Worm (Caenorhabditis elegans): Measurements from ENCODE around the gene emg-1.
A peak's percentile ranks its signal among the peaks of the same experiment; 100 is the strongest.

Gene emg-1

DNA sequence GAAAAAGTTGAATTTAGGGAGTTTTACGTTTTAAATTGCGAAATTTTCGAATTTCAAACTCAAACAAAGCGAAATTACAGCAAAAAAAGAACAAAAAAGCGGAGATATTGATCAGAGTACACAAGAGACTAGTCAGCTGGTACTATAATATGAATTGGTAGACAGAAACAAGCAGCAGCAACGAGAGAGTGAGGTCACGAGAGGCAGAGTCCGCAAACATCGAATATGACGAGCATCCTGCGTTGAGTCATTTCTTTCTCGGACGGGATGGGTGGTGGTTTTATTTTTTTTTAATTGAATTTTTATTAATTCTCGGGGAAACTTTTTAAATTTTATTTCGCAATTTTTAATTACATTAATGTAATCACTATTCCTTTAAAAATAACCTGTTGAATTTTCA is 49.6 kb upstream of the emg-1 start (continued):
- TF ChIP-seq F23B12.7 (tag; optimal IDR thresholded peaks at IDR 0.05; ENCODE audit: insufficient read depth) (peak; percentile 4), ztf-18 (tag; optimal IDR thresholded peaks at IDR 0.05) (peak; percentile 29), chd-7 (tag; optimal IDR thresholded peaks at IDR 0.05) (no peak), hmg-20 (GFP tag; IDR thresholded peaks at IDR 0.05) (no peak), mel-28 (tag; optimal IDR thresholded peaks at IDR 0.05; ENCODE audit: borderline replicate concordance) (no peak), pha-4 (tag; optimal IDR thresholded peaks at IDR 0.05) (peak; percentile 32), lsy-27 (tag; optimal IDR thresholded peaks at IDR 0.05; ENCODE audit: borderline replicate concordance, insufficient read depth) (no peak), ztf-3 (GFP tag; optimal IDR thresholded peaks at IDR 0.05) (no peak), unc-130 (GFP tag; optimal IDR thresholded peaks at IDR 0.05) (no peak), lag-1 (GFP tag; IDR thresholded peaks at IDR 0.05) (no peak), F33H1.4 (GFP tag; IDR thresholded peaks at IDR 0.05) (no peak), F57A8.1 (GFP tag; optimal IDR thresholded peaks at IDR 0.05) (no peak), Y95B8A.8 (GFP tag; IDR thresholded peaks at IDR 0.05) (no peak), nhr-90 (tag; optimal IDR thresholded peaks at IDR 0.05) (no peak), madf-3 (GFP tag; IDR thresholded peaks at IDR 0.05) (no peak), tbp1 (GFP tag; optimal IDR thresholded peaks at IDR 0.05) (peak; percentile 1), let-526 (GFP tag; IDR thresholded peaks at IDR 0.05) (no peak), tlf-1 (GFP tag; optimal IDR thresholded peaks at IDR 0.05) (no peak), F22D6.2 (tag; optimal IDR thresholded peaks at IDR 0.05) (no peak), nhr-179 (tag; optimal IDR thresholded peaks at IDR 0.05) (no peak), nhr-27 (tag; optimal IDR thresholded peaks at IDR 0.05) (no peak)

DNA sequence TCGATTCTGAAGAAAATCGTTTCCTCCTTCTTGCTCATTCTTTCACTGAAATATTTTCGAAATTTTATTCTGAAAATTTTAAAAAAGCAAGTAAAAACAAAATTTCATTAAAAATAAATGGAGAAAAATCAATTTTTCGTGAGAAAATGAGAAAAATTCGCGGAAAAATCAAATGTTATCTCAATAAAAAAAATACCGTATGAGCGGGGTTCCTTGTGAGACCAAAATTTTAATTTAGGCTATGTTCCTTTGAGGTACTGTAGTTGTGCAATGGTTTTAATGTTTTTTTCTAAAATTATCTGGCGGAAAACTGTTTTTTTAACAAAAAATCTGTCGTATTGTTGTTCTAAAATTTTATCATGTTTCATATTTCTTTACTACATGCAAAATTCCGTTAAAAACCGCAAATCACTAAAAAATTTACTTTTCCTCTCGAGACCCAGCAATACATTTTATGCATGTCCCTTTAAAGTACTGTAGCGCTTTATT is 49.1 kb upstream of the emg-1 start, which contains the start of gene epg-6:
TSS of gene epg-6 (minus strand) at position 51 of the 489 bp plus-strand sequence.
- TF ChIP-seq lin-26 (GFP tag; IDR thresholded peaks at IDR 0.05) = no peak
- no peak for TF ChIP-seq B0261.1 (tag; optimal IDR thresholded peaks at IDR 0.05)
- TF ChIP-seq snpc-4 (GFP tag; optimal IDR thresholded peaks at IDR 0.05) = no peak
- TF ChIP-seq snpc-4 (tag; optimal IDR thresholded peaks at IDR 0.05) = peak in 1 of 4 experiments; percentile 0
- TF ChIP-seq nhr-27 (tag; optimal IDR thresholded peaks at IDR 0.05) = no peak
- TF ChIP-seq F57A8.1 (GFP tag; optimal IDR thresholded peaks at IDR 0.05) = no peak
- TF ChIP-seq hsf-1 (GFP tag; IDR thresholded peaks at IDR 0.05) = 0 out of 2 replicates have a peak, but pooled peaks have one; percentile 28
- TF ChIP-seq ekl-4 (GFP tag; IDR thresholded peaks at IDR 0.05) = no peak
- TF ChIP-seq pbrm-1 (GFP tag; IDR thresholded peaks at IDR 0.05) = no peak
- no peak for TF ChIP-seq aptf-2 (GFP tag; conservative IDR thresholded peaks at IDR 0.05)
- TF ChIP-seq sea-2 (GFP tag; IDR thresholded peaks at IDR 0.05) = no peak
- peak; percentile 19 for TF ChIP-seq unc-130 (GFP tag; optimal IDR thresholded peaks at IDR 0.05)
- TF ChIP-seq D2030.7 (GFP tag; IDR thresholded peaks at IDR 0.05) = peak; percentile 74
- TF ChIP-seq xnd-1 (tag; optimal IDR thresholded peaks at IDR 0.05) = peak; percentile 94
- TF ChIP-seq T07F8.4 (tag; optimal IDR thresholded peaks at IDR 0.05) = no peak
- peak; percentile 93 for TF ChIP-seq madf-6 (GFP tag; IDR thresholded peaks at IDR 0.05)
- TF ChIP-seq hlh-12 (tag; optimal IDR thresholded peaks at IDR 0.05) = no peak
- TF ChIP-seq F22D6.2 (tag; optimal IDR thresholded peaks at IDR 0.05) = no peak
- no peak for TF ChIP-seq lag-1 (GFP tag; IDR thresholded peaks at IDR 0.05)
- no peak for TF ChIP-seq ztf-22 (GFP tag; optimal IDR thresholded peaks at IDR 0.05)
- no peak for TF ChIP-seq F37B4.10 (GFP tag; IDR thresholded peaks at IDR 0.05)
- peak; percentile 54 for TF ChIP-seq lin-54 (GFP tag; optimal IDR thresholded peaks at IDR 0.05)
- TF ChIP-seq atf-7 (tag; optimal IDR thresholded peaks at IDR 0.05) = no peak
- TF ChIP-seq Y95B8A.8 (GFP tag; IDR thresholded peaks at IDR 0.05) = no peak
- peak; percentile 84 for TF ChIP-seq ceh-91 (GFP tag; IDR thresholded peaks at IDR 0.05)
- TF ChIP-seq him-1 (tag; optimal IDR thresholded peaks at IDR 0.05) = peak; percentile 50
- TF ChIP-seq snpc-3.4 (tag; optimal IDR thresholded peaks at IDR 0.05) = peak; percentile 8
- no peak for TF ChIP-seq ceh-100 (GFP tag; IDR thresholded peaks at IDR 0.05)
- TF ChIP-seq sdz-38 (tag; optimal IDR thresholded peaks at IDR 0.05) = no peak
- TF ChIP-seq dpl-1 (GFP tag; optimal IDR thresholded peaks at IDR 0.05) = peak; percentile 27
- no peak for TF ChIP-seq Y53G8AR.9 (GFP tag; conservative IDR thresholded peaks at IDR 0.05)
- TF ChIP-seq attf-6 (GFP tag; IDR thresholded peaks at IDR 0.05) = no peak
- no peak for TF ChIP-seq Y56A3A.18 (GFP tag; IDR thresholded peaks at IDR 0.05)

Measured in whole organism, young adult.